Worm (Caenorhabditis elegans): ENCODE results near the gene osm-11.

- TF ChIP-seq tab-1 (GFP tag; IDR thresholded peaks at IDR 0.05), result no peak
- TF ChIP-seq flt-1 (GFP tag; IDR thresholded peaks at IDR 0.05), result no peak
- no peak for TF ChIP-seq ref-1 (GFP tag; conservative IDR thresholded peaks at IDR 0.05)
- TF ChIP-seq med-1 (GFP tag; optimal IDR thresholded peaks at IDR 0.05; ENCODE audit: insufficient read depth), result no peak
- TF ChIP-seq T22C8.4 (GFP tag; IDR thresholded peaks at IDR 0.05), result no peak
- TF ChIP-seq ztf-23 (GFP tag; IDR thresholded peaks at IDR 0.05), result no peak
- no peak for TF ChIP-seq klf-2 (GFP tag; conservative IDR thresholded peaks at IDR 0.05)
- TF ChIP-seq ztf-29 (GFP tag; IDR thresholded peaks at IDR 0.05), result no peak
Measured at ce11 chrX:17390531-17390930, 30.9 kb downstream of the osm-11 start.
